Fruit fly (Drosophila melanogaster) whole organism, embryonic: ENCODE results near the gene fig.

ENCODE experiments used
- BEAF-32 ChIP-seq: fragments of 200-800 bp; sonication (Bioruptor generic); optimal IDR thresholded peaks from 3 replicates; lab custom pipeline; 2017; ENCODE audit warnings: missing biosample characterization, missing genetic modification characterization, mild to moderate bottlenecking, moderate library complexity, missing genetic modification reagents
- CG1024 ChIP-seq: fragments of 200-800 bp; sonication (Bioruptor generic); IDR thresholded peaks from 2 replicates; pipeline ENCODE4 v1.3.6; 2022; ENCODE audit warnings: missing biosample characterization, missing genetic modification characterization
- CG10462 ChIP-seq: fragments of 200-800 bp; sonication (Bioruptor generic); optimal IDR thresholded peaks from 2 replicates; lab custom pipeline; 2016; ENCODE audit warnings: missing biosample characterization, missing genetic modification characterization
- CG10959 ChIP-seq: fragments of 200-800 bp; sonication (Bioruptor generic); IDR thresholded peaks from 2 replicates; pipeline ENCODE4 v1.3.6; 2022; ENCODE audit warnings: missing biosample characterization, missing genetic modification characterization
- CG11504 ChIP-seq: fragments of 200-800 bp; sonication (Bioruptor generic); optimal IDR thresholded peaks from 3 replicates; lab custom pipeline; 2019; ENCODE audit warnings: missing biosample characterization, mild to moderate bottlenecking, missing genetic modification characterization, moderate library complexity
- CG12155 ChIP-seq: fragments of 200-800 bp; sonication (Bioruptor generic); optimal IDR thresholded peaks from 3 replicates; lab custom pipeline; 2016; ENCODE audit warnings: missing biosample characterization, missing genetic modification characterization
- CG14710 ChIP-seq: fragments of 200-800 bp; sonication (Bioruptor generic); optimal IDR thresholded peaks from 3 replicates; lab custom pipeline; 2019; ENCODE audit warnings: missing biosample characterization, mild to moderate bottlenecking, missing genetic modification characterization, moderate library complexity
- CG14860 ChIP-seq: fragments of 200-800 bp; sonication (Bioruptor generic); IDR thresholded peaks from 3 replicates; pipeline ENCODE4 v1.3.6; 2022; ENCODE audit warnings: missing biosample characterization, missing genetic modification characterization; ENCODE audit not compliant: partially characterized antibody
- CG15073 ChIP-seq: fragments of 200-800 bp; sonication (Bioruptor generic); optimal IDR thresholded peaks from 2 replicates; lab custom pipeline; 2016; ENCODE audit warnings: missing biosample characterization, missing genetic modification characterization
- CG1529 ChIP-seq: fragments of 200-800 bp; sonication (Bioruptor generic); optimal IDR thresholded peaks from 3 replicates; lab custom pipeline; 2018; ENCODE audit warnings: missing biosample characterization, missing genetic modification characterization
- CG17361 ChIP-seq: fragments of 200-800 bp; sonication (Bioruptor generic); IDR thresholded peaks from 3 replicates; pipeline ENCODE4 v1.3.6; 2022; ENCODE audit warnings: missing biosample characterization, missing genetic modification characterization
- CG18476 ChIP-seq: fragments of 200-800 bp; sonication (Bioruptor generic); optimal IDR thresholded peaks from 2 replicates; lab custom pipeline; 2016; ENCODE audit warnings: missing biosample characterization, mild to moderate bottlenecking, missing genetic modification characterization
- CG18619 ChIP-seq: fragments of 200-800 bp; sonication (Bioruptor generic); optimal IDR thresholded peaks from 3 replicates; lab custom pipeline; 2017; ENCODE audit warnings: missing biosample characterization, mild to moderate bottlenecking, missing genetic modification characterization
- CG3065 ChIP-seq: fragments of 200-800 bp; sonication (Bioruptor generic); optimal IDR thresholded peaks from 2 replicates; lab custom pipeline; 2016; ENCODE audit warnings: missing biosample characterization, missing genetic modification characterization
- CG31365 ChIP-seq: fragments of 200-800 bp; sonication (Bioruptor generic); optimal IDR thresholded peaks from 2 replicates; lab custom pipeline; 2018; ENCODE audit warnings: missing biosample characterization, mild to moderate bottlenecking, missing genetic modification characterization
- CG3281 ChIP-seq: fragments of 200-800 bp; sonication (Bioruptor generic); optimal IDR thresholded peaks from 3 replicates; lab custom pipeline; 2017; ENCODE audit warnings: missing biosample characterization, mild to moderate bottlenecking, missing genetic modification characterization
- CG34376 ChIP-seq: fragments of 200-800 bp; sonication (Bioruptor generic); optimal IDR thresholded peaks from 2 replicates; lab custom pipeline; 2018; ENCODE audit warnings: missing biosample characterization, mild to moderate bottlenecking, missing genetic modification characterization
- CG4707 ChIP-seq: fragments of 200-800 bp; sonication (Bioruptor generic); optimal IDR thresholded peaks from 2 replicates; lab custom pipeline; 2018; ENCODE audit warnings: missing biosample characterization, mild to moderate bottlenecking, missing genetic modification characterization, moderate library complexity
- CG7357 ChIP-seq: fragments of 200-800 bp; sonication (Bioruptor generic); IDR thresholded peaks from 3 replicates; pipeline ENCODE4 v1.3.6; 2022; ENCODE audit warnings: missing biosample characterization, missing genetic modification characterization
- CG7372 ChIP-seq: fragments of 200-800 bp; sonication (Bioruptor generic); IDR thresholded peaks from 2 replicates; pipeline ENCODE4 v1.3.6; 2022; ENCODE audit warnings: missing biosample characterization, missing genetic modification characterization
- CG7745 ChIP-seq: fragments of 200-800 bp; sonication (Bioruptor generic); optimal IDR thresholded peaks from 2 replicates; lab custom pipeline; 2018; ENCODE audit warnings: missing biosample characterization, mild to moderate bottlenecking, missing genetic modification characterization, moderate library complexity
- CG9215 ChIP-seq: fragments of 200-800 bp; sonication (Bioruptor generic); IDR thresholded peaks from 2 replicates; pipeline ENCODE4 v1.3.6; 2022; ENCODE audit warnings: missing biosample characterization, missing genetic modification characterization
- CG9727 ChIP-seq: fragments of 200-800 bp; sonication (Bioruptor generic); optimal IDR thresholded peaks from 3 replicates; lab custom pipeline; 2017; ENCODE audit warnings: missing biosample characterization, mild to moderate bottlenecking, missing genetic modification characterization
- CG9932 ChIP-seq: fragments of 200-800 bp; sonication (Bioruptor generic); IDR thresholded peaks from 2 replicates; pipeline ENCODE4 v1.3.6; 2022; ENCODE audit warnings: missing biosample characterization, missing genetic modification characterization
- CHES-1-like ChIP-seq: fragments of 200-800 bp; sonication (Bioruptor generic); optimal IDR thresholded peaks from 2 replicates; lab custom pipeline; 2016; ENCODE audit warnings: missing biosample characterization, missing genetic modification characterization
- ERR ChIP-seq: fragments of 200-800 bp; sonication (Bioruptor generic); optimal IDR thresholded peaks from 2 replicates; lab custom pipeline; 2016; ENCODE audit warnings: missing biosample characterization, missing genetic modification characterization
- Elba2 ChIP-seq: fragments of 200-800 bp; sonication (Bioruptor generic); optimal IDR thresholded peaks from 3 replicates; lab custom pipeline; 2016; ENCODE audit warnings: missing biosample characterization, missing genetic modification characterization
- Gsc ChIP-seq: fragments of 200-800 bp; sonication (Bioruptor generic); IDR thresholded peaks from 2 replicates; pipeline ENCODE4 v1.3.6; 2022; ENCODE audit warnings: missing biosample characterization, missing genetic modification characterization
- HHEX ChIP-seq: fragments of 200-800 bp; sonication (Bioruptor generic); optimal IDR thresholded peaks from 3 replicates; lab custom pipeline; 2017; ENCODE audit warnings: missing biosample characterization, mild to moderate bottlenecking, missing genetic modification characterization, missing genetic modification reagents
- Neu2 ChIP-seq: fragments of 200-800 bp; sonication (Bioruptor generic); optimal IDR thresholded peaks from 3 replicates; lab custom pipeline; 2016; ENCODE audit warnings: missing biosample characterization, missing genetic modification characterization, borderline replicate concordance
- Rfx ChIP-seq: fragments of 200-800 bp; sonication (Bioruptor generic); IDR thresholded peaks from 2 replicates; pipeline ENCODE4 v1.3.6; 2022; ENCODE audit warnings: missing biosample characterization, missing genetic modification characterization
- Rx ChIP-seq: fragments of 200-800 bp; sonication (Bioruptor generic); IDR thresholded peaks from 2 replicates; pipeline ENCODE4 v1.3.6; 2022; ENCODE audit warnings: missing biosample characterization, missing genetic modification characterization
- Scr ChIP-seq: fragments of 200-800 bp; sonication (Bioruptor generic); IDR thresholded peaks from 2 replicates; pipeline ENCODE4 v1.3.6; 2022; ENCODE audit warnings: missing biosample characterization, missing genetic modification characterization; ENCODE audit not compliant: partially characterized antibody
- Usf ChIP-seq: fragments of 200-800 bp; sonication (Bioruptor generic); optimal IDR thresholded peaks from 2 replicates; lab custom pipeline; 2017; ENCODE audit warnings: missing genotype, missing biosample characterization, missing genetic modification characterization
- Vsx1 ChIP-seq: fragments of 200-800 bp; sonication (Bioruptor generic); optimal IDR thresholded peaks from 2 replicates; lab custom pipeline; 2017; ENCODE audit warnings: missing biosample characterization, mild to moderate bottlenecking, missing genetic modification characterization, missing genetic modification reagents
- ap ChIP-seq: fragments of 200-800 bp; sonication (Bioruptor generic); IDR thresholded peaks from 2 replicates; pipeline ENCODE4 v1.3.6; 2022; ENCODE audit warnings: missing biosample characterization, missing genetic modification characterization
- croc ChIP-seq: fragments of 200-800 bp; sonication (Bioruptor generic); conservative IDR thresholded peaks from 3 replicates; pipeline ENCODE4 v1.3.6; 2022; ENCODE audit warnings: missing biosample characterization, missing genetic modification characterization
- fd3F ChIP-seq: fragments of 200-800 bp; sonication (Bioruptor generic); optimal IDR thresholded peaks from 2 replicates; lab custom pipeline; 2018; ENCODE audit warnings: missing biosample characterization, mild to moderate bottlenecking, missing genetic modification characterization, moderate library complexity
- fd96Cb ChIP-seq: fragments of 200-800 bp; sonication (Bioruptor generic); optimal IDR thresholded peaks from 2 replicates; lab custom pipeline; 2018; ENCODE audit warnings: missing biosample characterization, mild to moderate bottlenecking, missing genetic modification characterization, moderate library complexity
- fru ChIP-seq: fragments of >200 bp; optimal IDR thresholded peaks from 2 replicates; lab custom pipeline; 2017
- klu ChIP-seq: fragments of 200-800 bp; sonication (Bioruptor generic); IDR thresholded peaks from 2 replicates; pipeline ENCODE4 v1.3.6; 2022; ENCODE audit warnings: missing biosample characterization, missing genetic modification characterization
- lov ChIP-seq, 2 experiments: fragments of 200-800 bp in 1 of 2; fragments of >200 bp in 1 of 2; sonication (Bioruptor generic) in 1 of 2; IDR thresholded peaks in 1 of 2; optimal IDR thresholded peaks in 1 of 2; 2 replicates in 1 of 2; 3 replicates in 1 of 2; pipeline versions ENCODE4 v1.3.6 to Lab custom; 2017 to 2022; ENCODE audit warnings: missing biosample characterization in 1 of 2, missing genetic modification characterization in 1 of 2
- nerfin-1 ChIP-seq: fragments of 200-800 bp; sonication (Bioruptor generic); optimal IDR thresholded peaks from 3 replicates; lab custom pipeline; 2019; ENCODE audit warnings: missing biosample characterization, mild to moderate bottlenecking, missing genetic modification characterization, moderate library complexity
- run ChIP-seq: fragments of 200-800 bp; sonication (Bioruptor generic); optimal IDR thresholded peaks from 3 replicates; lab custom pipeline; 2018; ENCODE audit warnings: missing biosample characterization, mild to moderate bottlenecking, missing genetic modification characterization
- scrt ChIP-seq: fragments of 200-800 bp; sonication (Bioruptor generic); optimal IDR thresholded peaks from 2 replicates; lab custom pipeline; 2018; ENCODE audit warnings: missing biosample characterization, mild to moderate bottlenecking, missing genetic modification characterization, moderate library complexity
- shn ChIP-seq: fragments of 200-800 bp; sonication (Bioruptor generic); optimal IDR thresholded peaks from 3 replicates; lab custom pipeline; 2016; ENCODE audit warnings: missing biosample characterization, missing genetic modification characterization
- tna ChIP-seq: fragments of 200-800 bp; sonication (Bioruptor generic); IDR thresholded peaks from 2 replicates; pipeline ENCODE4 v1.3.6; 2022; ENCODE audit warnings: missing biosample characterization, missing genetic modification characterization; ENCODE audit not compliant: partially characterized antibody
- toy ChIP-seq: fragments of 200-800 bp; sonication (Bioruptor generic); IDR thresholded peaks from 2 replicates; pipeline ENCODE4 v1.3.6; 2022; ENCODE audit warnings: missing biosample characterization, missing genetic modification characterization
- vnd ChIP-seq: fragments of 200-800 bp; sonication (Bioruptor generic); IDR thresholded peaks from 3 replicates; pipeline ENCODE4 v1.3.6; 2022; ENCODE audit warnings: missing biosample characterization, missing genetic modification characterization; ENCODE audit not compliant: partially characterized antibody
- zen ChIP-seq: fragments of 200-800 bp; sonication (Bioruptor generic); optimal IDR thresholded peaks from 3 replicates; lab custom pipeline; 2018; ENCODE audit warnings: missing biosample characterization, mild to moderate bottlenecking, missing genetic modification characterization, moderate library complexity

Gene fig

DNA sequence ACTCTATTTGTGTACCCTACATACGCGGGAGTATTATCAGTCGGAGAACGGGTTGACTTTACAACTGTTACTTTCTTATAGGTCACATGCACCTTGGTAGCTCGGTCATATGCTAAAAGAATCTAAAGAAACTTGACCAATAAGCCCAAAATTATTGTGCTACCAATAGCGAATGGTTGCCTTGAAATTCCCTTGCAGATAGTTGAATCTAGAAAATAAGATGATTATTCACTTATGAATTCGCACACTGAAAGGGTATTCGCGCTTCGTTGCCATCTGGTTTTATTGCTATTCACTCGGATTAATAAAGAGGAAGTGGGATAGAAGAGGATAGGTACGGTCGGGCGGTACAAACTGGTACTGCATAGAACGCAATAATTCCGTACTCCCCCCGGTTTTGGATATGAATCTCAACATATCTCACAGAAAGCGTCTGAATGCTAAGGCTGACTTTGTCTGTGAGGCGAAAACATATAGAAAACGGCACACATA, 6.4 kb downstream of the fig start (continued):
- no peak for TF ChIP-seq tna (GFP tag; lab: Robert Waterston, UW)
- peak; percentile 76 for TF ChIP-seq CG9727 (GFP tag; lab: Kevin White, UChicago)
- TF ChIP-seq scrt (GFP tag; lab: Kevin White, UChicago), result peak; percentile 47
- TF ChIP-seq Neu2 (GFP tag; lab: Kevin White, UChicago), result no peak
- peak; percentile 39 for TF ChIP-seq CG34376
- TF ChIP-seq CG7745, result no peak
- TF ChIP-seq vnd (GFP tag; lab: Robert Waterston, UW), result no peak
- peak; percentile 72 for TF ChIP-seq CG9932 (GFP tag; lab: Robert Waterston, UW)
- TF ChIP-seq Usf (GFP tag; lab: Kevin White, UChicago), result peak; percentile 56
- TF ChIP-seq CG4707, result no peak
- TF ChIP-seq shn, result peak; percentile 89
- TF ChIP-seq CG17361, result peak; percentile 80
- peak; percentile 31; the same call in 1 of the 2 replicates for TF ChIP-seq Rx (GFP tag; lab: Robert Waterston, UW)
- peak; percentile 81 for TF ChIP-seq fd3F (GFP tag; lab: Kevin White, UChicago)
- TF ChIP-seq CG18476 (GFP tag; lab: Kevin White, UChicago), result peak; percentile 59
- peak; percentile 15 for TF ChIP-seq zen (tag; lab: Kevin White, UChicago)
- no peak for TF ChIP-seq fru
- peak; percentile 59 for TF ChIP-seq HHEX
- no peak for TF ChIP-seq nerfin-1 (tag; lab: Kevin White, UChicago)
- TF ChIP-seq ap (GFP tag; lab: Robert Waterston, UW), result peak; percentile 51
- TF ChIP-seq klu (GFP tag; lab: Robert Waterston, UW), result peak; percentile 74
- peak; percentile 46 for TF ChIP-seq CG10959 (GFP tag; lab: Robert Waterston, UW)
- no peak for TF ChIP-seq CG14710
- TF ChIP-seq CG9215 (GFP tag; lab: Robert Waterston, UW), result peak; percentile 82
- TF ChIP-seq CG1024, result no peak
- TF ChIP-seq CG14860 (GFP tag; lab: Robert Waterston, UW), result no peak
- TF ChIP-seq CG15073 (GFP tag; lab: Kevin White, UChicago), result no peak
- no peak for TF ChIP-seq lov (optimal IDR thresholded peaks at IDR 0.05; lab: Kevin White, UChicago)
- no peak for TF ChIP-seq lov (GFP tag; IDR thresholded peaks at IDR 0.05; lab: Robert Waterston, UW)
- no peak for TF ChIP-seq Gsc (GFP tag; lab: Robert Waterston, UW)
- TF ChIP-seq BEAF-32 (GFP tag; lab: Kevin White, UChicago), result no peak
- peak; percentile 73 for TF ChIP-seq CG7372 (GFP tag; lab: Robert Waterston, UW)
- TF ChIP-seq CHES-1-like (GFP tag; lab: Kevin White, UChicago), result peak; percentile 77
- peak; percentile 67 for TF ChIP-seq Elba2 (GFP tag; lab: Kevin White, UChicago)
- peak; percentile 78 for TF ChIP-seq CG11504 (tag; lab: Kevin White, UChicago)
- TF ChIP-seq fd96Cb (tag; lab: Kevin White, UChicago), result peak; percentile 68
- peak; percentile 88 for TF ChIP-seq CG12155 (GFP tag; lab: Kevin White, UChicago)
- TF ChIP-seq CG31365 (tag; lab: Kevin White, UChicago), result peak; percentile 40
- peak; percentile 89 for TF ChIP-seq Rfx (GFP tag; lab: Robert Waterston, UW)
- no peak for TF ChIP-seq CG3065 (GFP tag; lab: Kevin White, UChicago)
- TF ChIP-seq run, result no peak
- no peak for TF ChIP-seq Scr (GFP tag; lab: Robert Waterston, UW)
- TF ChIP-seq CG3281, result peak; percentile 77
- TF ChIP-seq CG18619, result peak; percentile 78
- peak; percentile 16 for TF ChIP-seq ERR
- no peak for TF ChIP-seq Vsx1 (GFP tag; lab: Kevin White, UChicago)
- peak; percentile 74 for TF ChIP-seq toy (GFP tag; lab: Robert Waterston, UW)
- peak; percentile 32 for TF ChIP-seq CG1529 (GFP tag; lab: Kevin White, UChicago)
- TF ChIP-seq croc (GFP tag; lab: Robert Waterston, UW), result peak; percentile 55; the same call in 2 of the 3 replicates
- TF ChIP-seq CG10462 (GFP tag; lab: Kevin White, UChicago), result peak; percentile 32
- peak; percentile 66; the same call in 2 of the 3 replicates for TF ChIP-seq CG7357 (GFP tag; lab: Robert Waterston, UW)
